Fruit fly (Drosophila melanogaster): ENCODE results near the gene CG14357.
A peak's percentile ranks its signal among the peaks of the same experiment; 100 is the strongest.

The CG14357 gene

DNA sequence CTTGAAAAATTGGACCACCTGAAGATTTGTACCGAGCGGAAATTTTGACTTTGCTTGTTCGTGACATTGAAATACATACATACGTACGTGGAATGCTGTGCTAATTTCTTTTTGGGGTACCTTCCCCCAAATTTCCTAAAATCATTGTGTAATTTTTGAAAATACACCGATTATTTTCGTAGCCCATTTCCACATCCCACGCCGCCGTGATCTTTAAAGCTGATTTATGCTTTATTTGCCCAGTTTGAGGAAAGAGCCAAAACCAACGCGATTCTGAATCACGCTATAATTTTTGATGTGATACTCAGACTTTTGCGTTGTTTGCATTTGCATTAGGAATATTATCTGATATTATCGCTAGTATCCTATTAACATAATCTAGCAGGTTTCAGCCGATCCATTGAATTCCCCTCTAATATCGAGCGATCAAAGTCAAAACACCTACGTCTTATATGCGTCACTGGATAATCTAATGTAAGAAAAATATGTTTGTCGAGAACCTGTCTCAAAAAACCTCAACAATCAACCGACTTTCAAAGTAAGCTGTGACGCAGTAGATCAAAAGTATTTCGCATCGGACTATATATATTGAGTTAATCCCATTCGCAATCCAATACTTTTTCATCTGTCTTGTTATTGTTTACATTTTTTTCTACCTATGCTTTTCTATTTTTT is 49.0 kb downstream of the CG14357 start:
- TF ChIP-seq Sox14 (GFP tag; optimal IDR thresholded peaks at IDR 0.05) (no peak), CG8119 (GFP tag; IDR thresholded peaks at IDR 0.05) (no peak), Blimp-1 (GFP tag; optimal IDR thresholded peaks at IDR 0.05) (no peak), Ets21C (GFP tag; optimal IDR thresholded peaks at IDR 0.05) (no peak), Sox102F (GFP tag; optimal IDR thresholded peaks at IDR 0.05) (no peak), topi (GFP tag; optimal IDR thresholded peaks at IDR 0.05) (no peak), cyc (GFP tag; optimal IDR thresholded peaks at IDR 0.05) (no peak), CG11902 (GFP tag; optimal IDR thresholded peaks at IDR 0.05) (no peak), Hr38 (GFP tag; optimal IDR thresholded peaks at IDR 0.05) (no peak), CG10669 (GFP tag; optimal IDR thresholded peaks at IDR 0.05) (no peak), vri (GFP tag; optimal IDR thresholded peaks at IDR 0.05) (no peak), spab (GFP tag; optimal IDR thresholded peaks at IDR 0.05) (no peak), Ets96B (tag; optimal IDR thresholded peaks at IDR 0.05) (no peak), CG8319 (GFP tag; optimal IDR thresholded peaks at IDR 0.05) (no peak)

DNA sequence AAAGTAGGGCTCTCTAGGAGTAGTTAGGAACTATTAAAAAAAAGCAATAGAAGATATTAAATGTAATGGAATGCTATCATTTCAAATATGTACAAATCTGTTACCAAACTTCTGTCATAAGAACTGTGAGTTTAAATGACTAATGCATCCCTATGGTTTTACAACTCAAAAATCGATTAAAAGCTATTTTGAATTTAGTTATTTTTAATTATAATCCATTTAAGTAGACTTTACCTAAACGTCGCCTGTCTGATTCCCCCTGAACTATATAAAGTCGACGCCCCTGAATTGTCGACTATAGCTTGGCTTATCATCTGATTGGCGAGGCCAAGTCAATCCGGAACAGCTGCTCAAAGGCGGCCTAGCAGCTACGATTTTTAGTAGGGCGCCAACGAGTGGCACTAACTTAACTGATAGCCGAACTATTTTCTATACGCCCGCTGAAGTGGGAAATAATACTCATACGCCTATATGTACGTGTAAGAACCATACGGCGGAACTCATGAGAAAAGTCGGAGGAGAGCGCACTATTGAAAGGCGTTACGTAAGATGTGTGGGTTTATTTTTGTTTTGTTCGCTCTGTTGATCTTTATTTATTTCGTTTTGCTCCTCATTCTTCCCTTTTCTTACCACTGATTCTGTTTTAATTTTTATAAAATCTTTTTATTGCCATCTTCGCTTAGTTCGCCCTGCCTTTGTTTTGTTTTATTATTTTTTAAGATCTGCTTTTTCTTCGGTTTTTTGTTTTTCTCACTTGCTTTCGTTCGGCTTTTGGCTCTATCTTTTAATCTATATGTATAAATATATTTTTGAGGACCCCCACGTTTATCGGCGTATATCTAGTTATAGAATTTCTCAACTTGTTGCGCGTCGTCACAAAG is 49.7 kb downstream of the CG14357 start:
- peak; percentile 29; the same call in 2 of the 3 replicates for TF ChIP-seq CG8119 (GFP tag; IDR thresholded peaks at IDR 0.05)
- peak; percentile 66 for TF ChIP-seq CG3919 (GFP tag; optimal IDR thresholded peaks at IDR 0.05)
- TF ChIP-seq dsx (GFP tag; optimal IDR thresholded peaks at IDR 0.05; ENCODE audit: poor library complexity, severe bottlenecking), result peak; percentile 45
- peak; percentile 75 for TF ChIP-seq Sox15 (GFP tag; optimal IDR thresholded peaks at IDR 0.05)
- peak; percentile 25 for TF ChIP-seq CG7368 (GFP tag; optimal IDR thresholded peaks at IDR 0.05)
- TF ChIP-seq Sox102F (GFP tag; optimal IDR thresholded peaks at IDR 0.05), result peak; percentile 46
- no peak for TF ChIP-seq Eip93F (GFP tag; optimal IDR thresholded peaks at IDR 0.05)
- TF ChIP-seq Eip75B (GFP tag; optimal IDR thresholded peaks at IDR 0.05), result peak; percentile 49
- no peak for TF ChIP-seq vri (GFP tag; optimal IDR thresholded peaks at IDR 0.05)
- TF ChIP-seq topi (GFP tag; optimal IDR thresholded peaks at IDR 0.05), result peak; percentile 60
- TF ChIP-seq esn (GFP tag; optimal IDR thresholded peaks at IDR 0.05), result peak; percentile 51
- peak in 1 of 2 experiments; percentile 75 for TF ChIP-seq ss (GFP tag; optimal IDR thresholded peaks at IDR 0.05)
- peak; percentile 55 for TF ChIP-seq CG11762 (GFP tag; optimal IDR thresholded peaks at IDR 0.05; ENCODE audit: insufficient read depth)
- TF ChIP-seq svp (GFP tag), result peak; percentile 85
- TF ChIP-seq Blimp-1 (GFP tag; optimal IDR thresholded peaks at IDR 0.05), result peak; percentile 17
- TF ChIP-seq CG34406 (GFP tag; optimal IDR thresholded peaks at IDR 0.05), result peak; percentile 69
- TF ChIP-seq CG6792 (GFP tag; optimal IDR thresholded peaks at IDR 0.05), result peak; percentile 45
- TF ChIP-seq lz (GFP tag; optimal IDR thresholded peaks at IDR 0.05), result peak; percentile 52
- no peak for TF ChIP-seq fd85E (GFP tag; optimal IDR thresholded peaks at IDR 0.05)
- TF ChIP-seq CG31627 (GFP tag; optimal IDR thresholded peaks at IDR 0.05), result peak; percentile 61
- TF ChIP-seq acj6 (GFP tag; optimal IDR thresholded peaks at IDR 0.05), result peak; percentile 67
- no peak for TF ChIP-seq dac (GFP tag; optimal IDR thresholded peaks at IDR 0.05)
- TF ChIP-seq Gug (GFP tag; IDR thresholded peaks at IDR 0.05), result no peak
- TF ChIP-seq CG4318 (GFP tag; optimal IDR thresholded peaks at IDR 0.05), result peak; percentile 38
- TF ChIP-seq CG6808 (GFP tag; optimal IDR thresholded peaks at IDR 0.05), result peak; percentile 81
- TF ChIP-seq salr (GFP tag; optimal IDR thresholded peaks at IDR 0.05), result peak in 1 of 2 experiments; percentile 47
- 0 out of 2 replicates have a peak, but pooled peaks have one; percentile 19 for TF ChIP-seq CG15336 (GFP tag; IDR thresholded peaks at IDR 0.05)
- TF ChIP-seq CG8319 (GFP tag; optimal IDR thresholded peaks at IDR 0.05), result peak; percentile 71
- peak; percentile 44 for TF ChIP-seq CG32006 (GFP tag; optimal IDR thresholded peaks at IDR 0.05)
- no peak for TF ChIP-seq fkh (GFP tag; optimal IDR thresholded peaks at IDR 0.05)
- peak; percentile 90 for TF ChIP-seq fd59A (GFP tag; optimal IDR thresholded peaks at IDR 0.05)
- TF ChIP-seq eg (GFP tag; IDR thresholded peaks at IDR 0.05), result peak; percentile 15; the same call in 1 of the 3 replicates
- TF ChIP-seq Met (GFP tag; optimal IDR thresholded peaks at IDR 0.05), result peak; percentile 54
- TF ChIP-seq CG10631 (GFP tag; optimal IDR thresholded peaks at IDR 0.05), result peak; percentile 60
- TF ChIP-seq Ets96B (tag; optimal IDR thresholded peaks at IDR 0.05), result peak; percentile 88
- TF ChIP-seq Eip78C (GFP tag), result peak; percentile 93
- peak; percentile 61 for TF ChIP-seq Hr39 (GFP tag; optimal IDR thresholded peaks at IDR 0.05)
- peak; percentile 52 for TF ChIP-seq Smox (GFP tag; optimal IDR thresholded peaks at IDR 0.05)
- no peak for TF ChIP-seq Lpt (GFP tag; optimal IDR thresholded peaks at IDR 0.05)

Data from whole organism, prepupa.